Worm (Caenorhabditis elegans) whole organism, midembryonic: Measurements from ENCODE around the gene aqp-4.

ENCODE experiments used
- T22C8.4 ChIP-seq: fragments of 200-800 bp; sonication (Bioruptor generic); IDR thresholded peaks from 2 replicates; pipeline ENCODE4 v1.3.6; 2022; ENCODE audit warnings: missing genetic modification characterization, missing compliant biosample characterization
- cog-1 ChIP-seq: sonication (generic microtip); optimal IDR thresholded peaks from 2 replicates; lab custom pipeline; 2016; ENCODE audit warnings: missing genetic modification characterization, missing compliant biosample characterization
- flt-1 ChIP-seq: fragments of 200-800 bp; sonication (Bioruptor generic); IDR thresholded peaks from 2 replicates; pipeline ENCODE4 v1.3.6; 2022; ENCODE audit warnings: missing genetic modification characterization, missing compliant biosample characterization
- klf-2 ChIP-seq: fragments of 200-800 bp; sonication (Bioruptor generic); conservative IDR thresholded peaks from 2 replicates; pipeline ENCODE4 v1.3.6; 2022; ENCODE audit warnings: missing genetic modification reagents, missing genetic modification characterization, missing compliant biosample characterization
- ref-1 ChIP-seq: fragments of 200-800 bp; sonication (Bioruptor generic); conservative IDR thresholded peaks from 2 replicates; pipeline ENCODE4 v1.3.6; 2022; ENCODE audit warnings: missing genetic modification reagents, missing genetic modification characterization, missing compliant biosample characterization
- ztf-23 ChIP-seq: fragments of 200-800 bp; sonication (Bioruptor generic); IDR thresholded peaks from 2 replicates; pipeline ENCODE4 v1.3.6; 2022; ENCODE audit warnings: missing genetic modification reagents, missing genetic modification characterization, missing compliant biosample characterization

- TF ChIP-seq klf-2 (GFP tag; lab: Robert Waterston, UW) (no peak), cog-1 (tag; lab: Kevin White, UChicago) (no peak), T22C8.4 (GFP tag; lab: Robert Waterston, UW) (no peak), ztf-23 (GFP tag; lab: Robert Waterston, UW) (no peak), flt-1 (GFP tag; lab: Robert Waterston, UW) (no peak), ref-1 (GFP tag; lab: Robert Waterston, UW) (no peak)
Measured at ce11 chrV:9782969-9783368, 45.6 kb downstream of the aqp-4 start, which contains the start of gene F46B6.5.
